Worm (Caenorhabditis elegans) whole organism, midembryonic: ENCODE data around the gene nmy-3.

Experiments
- klf-2 ChIP-seq: fragments of 200-800 bp; sonication (Bioruptor generic); conservative IDR thresholded peaks from 2 replicates; pipeline ENCODE4 v1.3.6; 2022; ENCODE audit warnings: missing genetic modification reagents, missing genetic modification characterization, missing compliant biosample characterization
- ztf-29 ChIP-seq: fragments of 200-800 bp; sonication (Bioruptor generic); IDR thresholded peaks from 2 replicates; pipeline ENCODE4 v1.3.6; 2022; ENCODE audit warnings: missing genetic modification reagents, missing genetic modification characterization, missing compliant biosample characterization

- TF ChIP-seq klf-2 (GFP tag; lab: Robert Waterston, UW) (no peak), ztf-29 (GFP tag; lab: Robert Waterston, UW) (no peak)
These were observed 15.7 kb upstream of the nmy-3 start for ce11 chrIV:9258547-9258946.
